Fruit fly (Drosophila melanogaster): ENCODE data around the gene Or98b.
A peak's percentile ranks its signal among the peaks of the same experiment; 100 is the strongest.

Gene Or98b

dm6 chr3R:28325415-28325814 lies 26.6 kb upstream of the Or98b start:
- no peak for TF ChIP-seq ovo (GFP tag; optimal IDR thresholded peaks at IDR 0.05)
- TF ChIP-seq Crg-1 (GFP tag; optimal IDR thresholded peaks at IDR 0.05): no peak
- TF ChIP-seq Clk (GFP tag; optimal IDR thresholded peaks at IDR 0.05): no peak
- TF ChIP-seq CG14711 (tag; optimal IDR thresholded peaks at IDR 0.05): no peak
- TF ChIP-seq Hr96 (GFP tag; optimal IDR thresholded peaks at IDR 0.05): no peak
- no peak for TF ChIP-seq pad (GFP tag; optimal IDR thresholded peaks at IDR 0.05)
- no peak for TF ChIP-seq kay (GFP tag; ENCODE audit: borderline replicate concordance)
- no peak for TF ChIP-seq bab1 (GFP tag; optimal IDR thresholded peaks at IDR 0.05)
- no peak for TF ChIP-seq CG7045 (GFP tag; optimal IDR thresholded peaks at IDR 0.05)
- no peak for TF ChIP-seq CG7101 (tag; optimal IDR thresholded peaks at IDR 0.05)
- TF ChIP-seq cnc (optimal IDR thresholded peaks at IDR 0.05): no peak
- TF ChIP-seq CG12768 (GFP tag; optimal IDR thresholded peaks at IDR 0.05): no peak
- TF ChIP-seq CG1620 (GFP tag; optimal IDR thresholded peaks at IDR 0.05): no peak
- no peak for TF ChIP-seq Mnt (GFP tag; optimal IDR thresholded peaks at IDR 0.05)
- no peak for TF ChIP-seq CG11617 (GFP tag; optimal IDR thresholded peaks at IDR 0.05)

dm6 chr3R:28326150-28326965 lies 25.7 kb upstream of the Or98b start:
- TF ChIP-seq CG7101 (tag; optimal IDR thresholded peaks at IDR 0.05) (peak; percentile 96), Hr96 (GFP tag; optimal IDR thresholded peaks at IDR 0.05) (peak; percentile 98), CG12768 (GFP tag; optimal IDR thresholded peaks at IDR 0.05) (peak; percentile 96), Mnt (GFP tag; optimal IDR thresholded peaks at IDR 0.05) (peak; percentile 94), cic (GFP tag; optimal IDR thresholded peaks at IDR 0.05) (peak; percentile 87), Crg-1 (GFP tag; optimal IDR thresholded peaks at IDR 0.05) (peak; percentile 95), cnc (optimal IDR thresholded peaks at IDR 0.05) (no peak), pad (GFP tag; optimal IDR thresholded peaks at IDR 0.05) (peak; percentile 84), kay (GFP tag; ENCODE audit: borderline replicate concordance) (peak; percentile 55), CG5204 (GFP tag; optimal IDR thresholded peaks at IDR 0.05) (peak; percentile 97), CG33017 (tag; optimal IDR thresholded peaks at IDR 0.05) (peak; percentile 96), CG14711 (tag; optimal IDR thresholded peaks at IDR 0.05) (peak; percentile 94), Clk (GFP tag; optimal IDR thresholded peaks at IDR 0.05) (peak; percentile 94), bab1 (GFP tag; optimal IDR thresholded peaks at IDR 0.05) (peak; percentile 98), tj (GFP tag; optimal IDR thresholded peaks at IDR 0.05) (peak; percentile 97), toe (GFP tag; optimal IDR thresholded peaks at IDR 0.05) (peak; percentile 96), CG11617 (GFP tag; optimal IDR thresholded peaks at IDR 0.05) (peak; percentile 97), CG7045 (GFP tag; optimal IDR thresholded peaks at IDR 0.05) (peak; percentile 98), CG1620 (GFP tag; optimal IDR thresholded peaks at IDR 0.05) (peak; percentile 92), ovo (GFP tag; optimal IDR thresholded peaks at IDR 0.05) (peak; percentile 85)

- TF ChIP-seq CG7045 (GFP tag; optimal IDR thresholded peaks at IDR 0.05) (no peak), kay (GFP tag; ENCODE audit: borderline replicate concordance) (peak; percentile 84), pad (GFP tag; optimal IDR thresholded peaks at IDR 0.05) (no peak), cic (GFP tag; optimal IDR thresholded peaks at IDR 0.05) (no peak), CG11617 (GFP tag; optimal IDR thresholded peaks at IDR 0.05) (no peak), CG33017 (tag; optimal IDR thresholded peaks at IDR 0.05) (no peak), CG7101 (tag; optimal IDR thresholded peaks at IDR 0.05) (no peak), CG1620 (GFP tag; optimal IDR thresholded peaks at IDR 0.05) (no peak)
These were observed 24.9 kb upstream of the Or98b start for dm6 chr3R:28327132-28327531.

- TF ChIP-seq kay (GFP tag; ENCODE audit: borderline replicate concordance) (peak; percentile 91), cic (GFP tag; optimal IDR thresholded peaks at IDR 0.05) (peak; percentile 47), CG7101 (tag; optimal IDR thresholded peaks at IDR 0.05) (no peak)
These were observed 24.2 kb upstream of the Or98b start for dm6 chr3R:28327709-28328467.

- TF ChIP-seq CG14711 (tag; optimal IDR thresholded peaks at IDR 0.05) (peak; percentile 76), Clk (GFP tag; optimal IDR thresholded peaks at IDR 0.05) (peak; percentile 31), CG11617 (GFP tag; optimal IDR thresholded peaks at IDR 0.05) (peak; percentile 73), kay (GFP tag; ENCODE audit: borderline replicate concordance) (peak; percentile 81), Hr96 (GFP tag; optimal IDR thresholded peaks at IDR 0.05) (peak; percentile 65), CG7101 (tag; optimal IDR thresholded peaks at IDR 0.05) (peak; percentile 69), pad (GFP tag; optimal IDR thresholded peaks at IDR 0.05) (peak; percentile 22), CG1620 (GFP tag; optimal IDR thresholded peaks at IDR 0.05) (peak; percentile 47), CG33017 (tag; optimal IDR thresholded peaks at IDR 0.05) (peak; percentile 68), CG5204 (GFP tag; optimal IDR thresholded peaks at IDR 0.05) (peak; percentile 79), Mnt (GFP tag; optimal IDR thresholded peaks at IDR 0.05) (peak; percentile 24), cic (GFP tag; optimal IDR thresholded peaks at IDR 0.05) (peak; percentile 64), cnc (optimal IDR thresholded peaks at IDR 0.05) (no peak), CG7045 (GFP tag; optimal IDR thresholded peaks at IDR 0.05) (peak; percentile 84), bab1 (GFP tag; optimal IDR thresholded peaks at IDR 0.05) (peak; percentile 70), ovo (GFP tag; optimal IDR thresholded peaks at IDR 0.05) (peak; percentile 64), tj (GFP tag; optimal IDR thresholded peaks at IDR 0.05) (peak; percentile 26), CG12768 (GFP tag; optimal IDR thresholded peaks at IDR 0.05) (peak; percentile 75), Crg-1 (GFP tag; optimal IDR thresholded peaks at IDR 0.05) (peak; percentile 36), toe (GFP tag; optimal IDR thresholded peaks at IDR 0.05) (peak; percentile 37)
These were observed 23.1 kb upstream of the Or98b start for dm6 chr3R:28328780-28329546.

Data from whole organism, adult.